Worm (Caenorhabditis elegans): ENCODE data around the gene Y82E9BL.6.
"Not testable (repeated sequence)": the region's sequence is repeated elsewhere in the genome, so short reads cannot be mapped to it uniquely, and the experiment has no call there.

DNA sequence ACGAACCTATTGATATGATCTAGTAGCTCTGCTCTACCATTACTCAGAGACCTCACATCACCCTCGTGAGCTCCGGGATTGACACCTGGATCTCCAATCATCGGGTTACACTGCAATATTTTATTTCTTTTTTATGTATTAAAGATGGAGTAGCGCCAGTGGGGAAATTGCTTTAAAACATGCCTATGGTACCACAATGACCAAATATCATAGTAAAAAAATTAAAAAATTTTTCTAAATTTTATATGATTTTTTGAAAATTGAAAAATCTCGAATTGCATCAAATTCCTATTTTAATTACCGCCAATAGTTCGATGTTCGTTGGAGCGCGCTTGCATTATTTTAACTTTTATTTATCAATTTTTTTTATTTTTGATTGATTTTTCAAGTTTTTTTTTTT lies 32.3 kb upstream of the Y82E9BL.6 start, which contains the start of gene pals-40:
- not testable (repeated sequence) for TF ChIP-seq pha-4 (tag; optimal IDR thresholded peaks at IDR 0.05); ceh-83 (GFP tag; optimal IDR thresholded peaks at IDR 0.05); ces-1 (GFP tag; optimal IDR thresholded peaks at IDR 0.05); elt-1 (tag; optimal IDR thresholded peaks at IDR 0.05; ENCODE audit: borderline replicate concordance, insufficient read depth); flh-1 (GFP tag; optimal IDR thresholded peaks at IDR 0.05); snpc-4 (tag; optimal IDR thresholded peaks at IDR 0.05); nhr-12 (tag; optimal IDR thresholded peaks at IDR 0.05); ceh-43 (GFP tag; optimal IDR thresholded peaks at IDR 0.05); sem-2 (GFP tag; optimal IDR thresholded peaks at IDR 0.05); mab-5 (tag; optimal IDR thresholded peaks at IDR 0.05); ztf-11 (tag; optimal IDR thresholded peaks at IDR 0.05); unc-39 (tag; optimal IDR thresholded peaks at IDR 0.05)

All from whole organism, mixed stage, embryonic.